Fruit fly (Drosophila melanogaster) whole organism, embryonic: ENCODE results near the gene CG2444.

Source experiments
- Bdp1 ChIP-seq: fragments of 200-800 bp; sonication (Bioruptor generic); optimal IDR thresholded peaks from 3 replicates; lab custom pipeline; 2016; ENCODE audit warnings: missing biosample characterization, missing genetic modification characterization
- CG10462 ChIP-seq: fragments of 200-800 bp; sonication (Bioruptor generic); optimal IDR thresholded peaks from 2 replicates; lab custom pipeline; 2016; ENCODE audit warnings: missing biosample characterization, missing genetic modification characterization
- CG11247 ChIP-seq: fragments of 200-800 bp; sonication (Bioruptor generic); IDR thresholded peaks from 2 replicates; pipeline ENCODE4 v1.3.6; 2022; ENCODE audit warnings: missing biosample characterization, missing genetic modification characterization
- CG11560 ChIP-seq: fragments of 200-800 bp; sonication (Bioruptor generic); IDR thresholded peaks from 3 replicates; pipeline ENCODE4 v1.3.6; 2022; ENCODE audit warnings: missing biosample characterization, missing genetic modification characterization
- CG12071 ChIP-seq: fragments of 200-800 bp; sonication (Bioruptor generic); optimal IDR thresholded peaks from 3 replicates; lab custom pipeline; 2018; ENCODE audit warnings: missing biosample characterization, mild to moderate bottlenecking, missing genetic modification characterization
- CG18619 ChIP-seq: fragments of 200-800 bp; sonication (Bioruptor generic); optimal IDR thresholded peaks from 3 replicates; lab custom pipeline; 2017; ENCODE audit warnings: missing biosample characterization, mild to moderate bottlenecking, missing genetic modification characterization
- CG2712 ChIP-seq: fragments of 200-800 bp; optimal IDR thresholded peaks from 3 replicates; lab custom pipeline; 2019; ENCODE audit warnings: missing biosample characterization, mild to moderate bottlenecking, missing genetic modification characterization, moderate library complexity
- CG2875 ChIP-seq: fragments of 200-800 bp; sonication (Bioruptor generic); optimal IDR thresholded peaks from 2 replicates; lab custom pipeline; 2017; ENCODE audit warnings: missing biosample characterization, mild to moderate bottlenecking, missing genetic modification characterization, missing genetic modification reagents
- CG30403 ChIP-seq: fragments of 200-800 bp; sonication (Bioruptor generic); optimal IDR thresholded peaks from 3 replicates; lab custom pipeline; 2016; ENCODE audit warnings: missing biosample characterization, missing genetic modification characterization
- CG31441 ChIP-seq: fragments of 200-800 bp; sonication (Bioruptor generic); IDR thresholded peaks from 2 replicates; pipeline ENCODE4 v1.3.6; 2022; ENCODE audit warnings: missing biosample characterization, missing genetic modification characterization
- CG33213 ChIP-seq: fragments of 200-800 bp; sonication (Bioruptor generic); optimal IDR thresholded peaks from 3 replicates; lab custom pipeline; 2016; ENCODE audit warnings: missing biosample characterization, missing genetic modification characterization
- CG3407 ChIP-seq: fragments of 200-800 bp; sonication (Bioruptor generic); optimal IDR thresholded peaks from 2 replicates; lab custom pipeline; 2018; ENCODE audit warnings: missing biosample characterization, mild to moderate bottlenecking, missing genetic modification characterization
- CG3847 ChIP-seq: fragments of 200-800 bp; sonication (Bioruptor generic); IDR thresholded peaks from 2 replicates; pipeline ENCODE4 v1.3.6; 2022; ENCODE audit warnings: missing biosample characterization, missing genetic modification characterization
- CG4707 ChIP-seq: fragments of 200-800 bp; sonication (Bioruptor generic); optimal IDR thresholded peaks from 2 replicates; lab custom pipeline; 2018; ENCODE audit warnings: missing biosample characterization, mild to moderate bottlenecking, missing genetic modification characterization, moderate library complexity
- CG4730 ChIP-seq: fragments of 200-800 bp; sonication (Bioruptor generic); IDR thresholded peaks from 2 replicates; pipeline ENCODE4 v1.3.6; 2022; ENCODE audit warnings: missing biosample characterization, missing genetic modification characterization
- CG6175 ChIP-seq: fragments of 200-800 bp; sonication (Bioruptor generic); IDR thresholded peaks from 3 replicates; pipeline ENCODE4 v1.3.6; 2022; ENCODE audit warnings: missing biosample characterization, missing genetic modification characterization
- CG6765 ChIP-seq: fragments of 200-800 bp; sonication (Bioruptor generic); optimal IDR thresholded peaks from 3 replicates; lab custom pipeline; 2017; ENCODE audit warnings: missing biosample characterization, mild to moderate bottlenecking, missing genetic modification characterization
- CG6813 ChIP-seq: fragments of 200-800 bp; sonication (Bioruptor generic); optimal IDR thresholded peaks from 2 replicates; lab custom pipeline; 2017; ENCODE audit warnings: missing biosample characterization, missing genetic modification characterization, mild to moderate bottlenecking, moderate library complexity, missing genetic modification reagents
- CG7928 ChIP-seq: fragments of 200-800 bp; sonication (Bioruptor generic); optimal IDR thresholded peaks from 2 replicates; lab custom pipeline; 2017; ENCODE audit warnings: missing biosample characterization, mild to moderate bottlenecking, missing genetic modification characterization
- CG8924 ChIP-seq: fragments of 200-800 bp; optimal IDR thresholded peaks from 3 replicates; lab custom pipeline; 2019; ENCODE audit warnings: missing biosample characterization, mild to moderate bottlenecking, missing genetic modification characterization, moderate library complexity
- CG8944 ChIP-seq: fragments of 200-800 bp; sonication (Bioruptor generic); optimal IDR thresholded peaks from 3 replicates; lab custom pipeline; 2016; ENCODE audit warnings: missing biosample characterization, missing genetic modification characterization
- CG9215 ChIP-seq: fragments of 200-800 bp; sonication (Bioruptor generic); IDR thresholded peaks from 2 replicates; pipeline ENCODE4 v1.3.6; 2022; ENCODE audit warnings: missing biosample characterization, missing genetic modification characterization
- CG9932 ChIP-seq: fragments of 200-800 bp; sonication (Bioruptor generic); IDR thresholded peaks from 2 replicates; pipeline ENCODE4 v1.3.6; 2022; ENCODE audit warnings: missing biosample characterization, missing genetic modification characterization
- Hmr ChIP-seq: fragments of 200-800 bp; sonication (Bioruptor generic); optimal IDR thresholded peaks from 3 replicates; lab custom pipeline; 2017; ENCODE audit warnings: mild to moderate bottlenecking, missing biosample characterization, missing genetic modification reagents, missing genetic modification characterization
- Jarid2 ChIP-seq: fragments of 200-800 bp; sonication (Bioruptor generic); optimal IDR thresholded peaks from 3 replicates; lab custom pipeline; 2017; ENCODE audit warnings: mild to moderate bottlenecking, missing biosample characterization, missing genetic modification reagents, missing genetic modification characterization
- Rfx ChIP-seq: fragments of 200-800 bp; sonication (Bioruptor generic); IDR thresholded peaks from 2 replicates; pipeline ENCODE4 v1.3.6; 2022; ENCODE audit warnings: missing biosample characterization, missing genetic modification characterization
- TFAM ChIP-seq: fragments of 200-800 bp; sonication (Bioruptor generic); optimal IDR thresholded peaks from 2 replicates; lab custom pipeline; 2017; ENCODE audit warnings: missing biosample characterization, missing genetic modification characterization, inconsistent platforms
- btn ChIP-seq: fragments of 200-800 bp; sonication (Bioruptor generic); optimal IDR thresholded peaks from 2 replicates; lab custom pipeline; 2016; ENCODE audit warnings: missing biosample characterization, missing genetic modification characterization
- cas ChIP-seq: fragments of 200-800 bp; sonication (Bioruptor generic); IDR thresholded peaks from 2 replicates; pipeline ENCODE4 v1.3.6; 2022; ENCODE audit warnings: missing biosample characterization, missing genetic modification characterization
- cato ChIP-seq: fragments of 200-800 bp; sonication (Bioruptor generic); optimal IDR thresholded peaks from 2 replicates; lab custom pipeline; 2016; ENCODE audit warnings: missing biosample characterization, missing genetic modification characterization, borderline replicate concordance
- corto ChIP-seq: fragments of 200-800 bp; sonication (Bioruptor generic); optimal IDR thresholded peaks from 2 replicates; lab custom pipeline; 2016; ENCODE audit warnings: missing biosample characterization, mild to moderate bottlenecking, missing genetic modification characterization, moderate library complexity
- crp ChIP-seq, 2 experiments: fragments of 200-800 bp; sonication (Bioruptor generic); optimal IDR thresholded peaks; 2 replicates in 1 of 2; 3 replicates in 1 of 2; lab custom pipeline; 2017; ENCODE audit warnings: missing biosample characterization in 2 of 2, missing genetic modification characterization in 2 of 2, mild to moderate bottlenecking in 1 of 2, moderate library complexity in 1 of 2
- dati ChIP-seq: fragments of 200-800 bp; sonication (Bioruptor generic); IDR thresholded peaks from 2 replicates; pipeline ENCODE4 v1.3.6; 2022; ENCODE audit warnings: missing biosample characterization, missing genetic modification characterization
- ems ChIP-seq: fragments of 200-800 bp; sonication (Bioruptor generic); optimal IDR thresholded peaks from 3 replicates; lab custom pipeline; 2016; ENCODE audit warnings: missing biosample characterization, missing genetic modification characterization
- en ChIP-seq: fragments of 200-800 bp; sonication (Bioruptor generic); optimal IDR thresholded peaks from 2 replicates; lab custom pipeline; 2016; ENCODE audit warnings: missing biosample characterization, missing genetic modification characterization
- exex ChIP-seq: fragments of 200-800 bp; sonication (Bioruptor generic); optimal IDR thresholded peaks from 4 replicates; lab custom pipeline; 2018; ENCODE audit warnings: missing biosample characterization, mild to moderate bottlenecking, missing genetic modification characterization, moderate library complexity
- jumu ChIP-seq: fragments of 200-800 bp; sonication (Bioruptor generic); optimal IDR thresholded peaks from 3 replicates; lab custom pipeline; 2016; ENCODE audit warnings: missing biosample characterization, missing genetic modification characterization
- lab ChIP-seq: fragments of 200-800 bp; sonication (Bioruptor generic); optimal IDR thresholded peaks from 3 replicates; lab custom pipeline; 2017; ENCODE audit warnings: missing biosample characterization, missing genetic modification characterization, mild to moderate bottlenecking, moderate library complexity, missing genetic modification reagents
- lbe ChIP-seq: fragments of 200-800 bp; sonication (Bioruptor generic); optimal IDR thresholded peaks from 2 replicates; lab custom pipeline; 2016; ENCODE audit warnings: missing biosample characterization, mild to moderate bottlenecking, missing genetic modification characterization
- nau ChIP-seq: fragments of 200-800 bp; sonication (Bioruptor generic); optimal IDR thresholded peaks from 3 replicates; lab custom pipeline; 2017; ENCODE audit warnings: missing biosample characterization, mild to moderate bottlenecking, missing genetic modification characterization, missing genetic modification reagents
- oc ChIP-seq: fragments of 200-800 bp; sonication (Bioruptor generic); optimal IDR thresholded peaks from 2 replicates; lab custom pipeline; 2018; ENCODE audit warnings: missing biosample characterization, mild to moderate bottlenecking, missing genetic modification characterization, moderate library complexity
- pfk ChIP-seq: fragments of 200-800 bp; sonication (Bioruptor generic); optimal IDR thresholded peaks from 2 replicates; lab custom pipeline; 2018; ENCODE audit warnings: missing biosample characterization, mild to moderate bottlenecking, missing genetic modification characterization, moderate library complexity
- repo ChIP-seq: fragments of 200-800 bp; sonication (Bioruptor generic); optimal IDR thresholded peaks from 2 replicates; lab custom pipeline; 2016; ENCODE audit warnings: missing biosample characterization, missing genetic modification characterization
- row ChIP-seq: fragments of 200-800 bp; sonication (Bioruptor generic); IDR thresholded peaks from 3 replicates; pipeline ENCODE4 v1.3.6; 2022; ENCODE audit warnings: missing biosample characterization, missing genetic modification characterization
- salm ChIP-seq: fragments of 200-800 bp; sonication (Bioruptor generic); optimal IDR thresholded peaks from 2 replicates; lab custom pipeline; 2018; ENCODE audit warnings: missing biosample characterization, mild to moderate bottlenecking, missing genetic modification characterization
- seq ChIP-seq: fragments of 200-800 bp; sonication (Bioruptor generic); IDR thresholded peaks from 2 replicates; pipeline ENCODE4 v1.3.6; 2022; ENCODE audit warnings: missing biosample characterization, missing genetic modification characterization
- so ChIP-seq: fragments of 200-800 bp; sonication (Bioruptor generic); IDR thresholded peaks from 3 replicates; pipeline ENCODE4 v1.3.6; 2022; ENCODE audit warnings: missing biosample characterization, missing genetic modification characterization
- zfh2 ChIP-seq: fragments of 200-800 bp; sonication (Bioruptor generic); optimal IDR thresholded peaks from 2 replicates; lab custom pipeline; 2016; ENCODE audit warnings: missing biosample characterization, missing genetic modification characterization

Gene CG2444

DNA sequence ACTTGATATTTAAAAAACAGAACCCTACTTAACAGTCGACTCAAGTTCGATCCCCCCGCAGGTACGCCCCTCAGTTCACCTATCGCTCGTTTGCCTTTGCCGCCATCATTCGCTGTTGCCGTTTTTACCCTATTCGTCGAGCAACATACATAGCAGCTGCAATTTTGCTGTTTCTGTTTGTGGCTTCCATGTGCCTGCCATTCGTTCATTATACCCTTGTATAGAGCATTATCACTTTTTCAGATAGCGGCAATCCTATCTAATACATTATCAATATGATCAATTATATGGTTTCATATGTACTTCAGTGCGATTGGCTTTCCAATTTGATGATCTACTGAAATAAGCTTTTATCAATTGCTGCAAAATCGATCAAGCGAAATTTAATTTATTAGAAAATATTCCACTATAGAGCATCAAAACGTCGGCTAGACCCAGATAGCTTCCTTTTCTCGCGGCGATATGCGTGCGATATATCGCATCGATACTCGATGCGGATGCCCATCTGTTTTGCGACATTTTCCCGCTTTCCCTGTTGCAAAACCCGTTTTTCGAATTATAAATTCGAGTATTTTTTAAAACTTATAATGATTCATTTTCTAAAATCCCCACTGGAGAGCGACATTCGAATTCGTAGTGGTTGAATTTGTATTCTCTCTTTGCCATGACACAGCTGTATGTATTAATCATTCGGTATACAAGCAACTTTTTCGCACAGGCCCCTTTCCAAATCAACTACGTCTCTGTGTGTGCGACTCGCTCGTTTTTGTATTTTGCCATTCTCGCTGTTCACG, 11.0 kb upstream of the CG2444 start (continued):
- TF ChIP-seq CG3407 (GFP tag; lab: Kevin White, UChicago): peak; percentile 77
- peak; percentile 89 for TF ChIP-seq CG18619 (GFP tag; lab: Kevin White, UChicago)
- TF ChIP-seq CG9215 (GFP tag; lab: Robert Waterston, UW): peak; percentile 88
- TF ChIP-seq so: peak; percentile 90
- TF ChIP-seq CG3847: peak; percentile 80
- peak; percentile 70 for TF ChIP-seq corto

DNA sequence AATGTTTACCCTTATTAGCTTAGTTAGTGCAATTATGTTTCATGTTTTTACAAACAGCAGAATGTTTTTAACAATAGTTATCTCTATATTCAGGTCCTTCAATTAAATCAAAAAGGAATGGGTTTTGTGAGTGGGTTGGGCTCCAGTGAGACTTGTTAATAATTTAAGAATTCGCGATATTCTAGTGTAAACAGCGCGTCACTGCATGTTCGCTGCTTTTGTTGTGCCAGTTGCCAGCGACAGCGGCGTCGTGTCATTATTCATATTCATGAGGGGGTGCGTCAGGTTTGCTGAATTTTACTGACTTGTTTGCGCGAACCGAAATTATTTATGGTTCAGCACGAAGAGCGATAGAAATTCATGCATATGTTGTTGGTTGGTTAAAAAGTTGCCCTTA, 10.2 kb upstream of the CG2444 start, which contains the start of gene Amun:
Gene Amun, minus strand, starts transcription at position 303 of the 397 bp plus-strand sequence.
- TF ChIP-seq nau (GFP tag; lab: Kevin White, UChicago): no peak
- no peak for TF ChIP-seq CG7928
- TF ChIP-seq CG6175 (GFP tag; lab: Robert Waterston, UW): no peak
- peak; percentile 6 for TF ChIP-seq CG2712 (tag; lab: Kevin White, UChicago)
- peak; percentile 31 for TF ChIP-seq CG12071 (GFP tag; lab: Kevin White, UChicago)
- TF ChIP-seq CG9932: peak; percentile 64
- TF ChIP-seq CG33213: no peak
- peak; percentile 35 for TF ChIP-seq Hmr (GFP tag; lab: Kevin White, UChicago)
- no peak for TF ChIP-seq repo (GFP tag; lab: Kevin White, UChicago)
- no peak for TF ChIP-seq oc (tag; lab: Kevin White, UChicago)
- no peak for TF ChIP-seq CG2875 (GFP tag; lab: Kevin White, UChicago)
- TF ChIP-seq CG4730 (GFP tag; lab: Robert Waterston, UW): no peak
- TF ChIP-seq cas (GFP tag; lab: Robert Waterston, UW): 0 out of 2 replicates have a peak, but pooled peaks have one; percentile 39
- TF ChIP-seq CG30403 (GFP tag; lab: Kevin White, UChicago): peak; percentile 50
- no peak for TF ChIP-seq TFAM (GFP tag; lab: Kevin White, UChicago)
- no peak for TF ChIP-seq seq (GFP tag; lab: Robert Waterston, UW)
- TF ChIP-seq cato (GFP tag; lab: Kevin White, UChicago): no peak
- TF ChIP-seq pfk (GFP tag; lab: Kevin White, UChicago): no peak
- TF ChIP-seq lbe (GFP tag; lab: Kevin White, UChicago): no peak
- peak; percentile 44 for TF ChIP-seq CG6813
- TF ChIP-seq lab (GFP tag; lab: Kevin White, UChicago): peak; percentile 3
- no peak for TF ChIP-seq CG6765 (GFP tag; lab: Kevin White, UChicago)
- TF ChIP-seq CG8924 (tag; lab: Kevin White, UChicago): no peak
- no peak for TF ChIP-seq Jarid2 (GFP tag; lab: Kevin White, UChicago)
- TF ChIP-seq CG4707 (GFP tag; lab: Kevin White, UChicago): no peak
- TF ChIP-seq row (GFP tag; lab: Robert Waterston, UW): no peak; the same call in 2 of the 3 replicates
- no peak for TF ChIP-seq CG31441 (GFP tag; lab: Robert Waterston, UW)
- no peak for TF ChIP-seq exex (tag; lab: Kevin White, UChicago)
- peak; percentile 73 for TF ChIP-seq Rfx (GFP tag; lab: Robert Waterston, UW)
- TF ChIP-seq btn: no peak
- TF ChIP-seq CG3407 (GFP tag; lab: Kevin White, UChicago): no peak
- TF ChIP-seq zfh2 (GFP tag; lab: Kevin White, UChicago): peak; percentile 49
- no peak for TF ChIP-seq crp (GFP tag; optimal IDR thresholded peaks at IDR 0.05; lab: Kevin White, UChicago)
- TF ChIP-seq jumu (GFP tag; lab: Kevin White, UChicago): no peak
- TF ChIP-seq dati (GFP tag; lab: Robert Waterston, UW): no peak
- peak; percentile 26 for TF ChIP-seq en
- TF ChIP-seq CG10462 (GFP tag; lab: Kevin White, UChicago): no peak
- no peak for TF ChIP-seq CG11560 (tag; lab: Robert Waterston, UW)
- no peak for TF ChIP-seq Bdp1 (GFP tag; lab: Kevin White, UChicago)
- TF ChIP-seq salm (tag; lab: Kevin White, UChicago): no peak
- TF ChIP-seq CG11247 (GFP tag; lab: Robert Waterston, UW): peak; percentile 39; the same call in 1 of the 2 replicates
- peak; percentile 34 for TF ChIP-seq ems
- peak; percentile 21 for TF ChIP-seq CG8944 (GFP tag; lab: Kevin White, UChicago)
